Fruit fly (Drosophila melanogaster): ENCODE results near the gene Atg8b.

Gene Atg8b

DNA sequence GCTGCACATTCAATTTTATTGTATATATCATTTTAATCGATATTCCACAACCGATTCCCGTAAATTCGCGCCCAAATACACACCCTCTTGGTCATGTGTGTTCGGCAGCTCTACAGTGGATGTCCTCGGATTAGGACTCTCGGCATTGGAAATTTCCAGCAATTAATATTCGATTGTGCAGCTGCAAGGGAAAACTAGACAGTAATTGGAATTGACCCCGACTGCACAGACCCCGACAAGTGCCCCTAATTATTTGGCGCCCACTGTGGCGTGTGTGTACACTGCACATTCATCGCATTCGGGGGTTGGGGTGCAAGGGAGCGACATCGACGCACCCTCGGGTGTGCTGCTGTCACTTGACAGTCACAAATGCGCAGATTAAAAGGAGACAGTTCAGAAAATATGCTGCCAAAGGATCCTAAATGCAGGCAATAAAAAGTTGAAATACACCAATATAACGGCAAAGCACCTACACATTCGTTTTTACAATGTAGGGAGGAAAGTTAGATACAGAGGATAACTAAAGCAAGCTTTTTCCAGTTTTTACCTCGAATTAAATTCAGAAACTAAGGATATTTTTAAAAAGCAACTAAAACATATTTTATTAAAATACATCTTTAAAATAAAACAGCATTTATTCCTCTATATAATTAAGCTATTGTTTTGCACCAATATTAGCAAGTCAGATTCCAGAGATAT is 15.9 kb downstream of the Atg8b start (continued):
- no peak for TF ChIP-seq CG6808 (GFP tag; optimal IDR thresholded peaks at IDR 0.05)
- no peak for TF ChIP-seq Smox (GFP tag; optimal IDR thresholded peaks at IDR 0.05)
- TF ChIP-seq svp (GFP tag), result peak; percentile 71
- peak; percentile 20 for TF ChIP-seq topi (GFP tag; optimal IDR thresholded peaks at IDR 0.05)
- TF ChIP-seq CG31627 (GFP tag; optimal IDR thresholded peaks at IDR 0.05), result peak; percentile 52
- no peak for TF ChIP-seq CG6792 (GFP tag; optimal IDR thresholded peaks at IDR 0.05)
- peak; percentile 4 for TF ChIP-seq Ets21C (GFP tag; optimal IDR thresholded peaks at IDR 0.05)
- TF ChIP-seq dac (GFP tag; optimal IDR thresholded peaks at IDR 0.05), result no peak
- TF ChIP-seq pdm3 (GFP tag; optimal IDR thresholded peaks at IDR 0.05), result peak; percentile 34
- peak; percentile 8 for TF ChIP-seq CG32006 (GFP tag; optimal IDR thresholded peaks at IDR 0.05)
- no peak for TF ChIP-seq achi (GFP tag; optimal IDR thresholded peaks at IDR 0.05)
- no peak for TF ChIP-seq CG34406 (GFP tag; optimal IDR thresholded peaks at IDR 0.05)
- TF ChIP-seq CG11902 (GFP tag; optimal IDR thresholded peaks at IDR 0.05), result no peak
- TF ChIP-seq salr (GFP tag; optimal IDR thresholded peaks at IDR 0.05), result peak in 1 of 2 experiments; percentile 18
- TF ChIP-seq spab (GFP tag; optimal IDR thresholded peaks at IDR 0.05), result no peak
- peak; percentile 4 for TF ChIP-seq CG1621 (tag; optimal IDR thresholded peaks at IDR 0.05)
- TF ChIP-seq CG6276 (GFP tag; optimal IDR thresholded peaks at IDR 0.05), result no peak
- no peak for TF ChIP-seq CG8632 (GFP tag; optimal IDR thresholded peaks at IDR 0.05)
- no peak for TF ChIP-seq Blimp-1 (GFP tag; optimal IDR thresholded peaks at IDR 0.05)
- no peak for TF ChIP-seq vri (GFP tag; optimal IDR thresholded peaks at IDR 0.05)
- TF ChIP-seq CG8119 (GFP tag; IDR thresholded peaks at IDR 0.05), result no peak
- peak; percentile 35 for TF ChIP-seq esn (GFP tag; optimal IDR thresholded peaks at IDR 0.05)
- TF ChIP-seq ss (GFP tag; optimal IDR thresholded peaks at IDR 0.05), result no peak

DNA sequence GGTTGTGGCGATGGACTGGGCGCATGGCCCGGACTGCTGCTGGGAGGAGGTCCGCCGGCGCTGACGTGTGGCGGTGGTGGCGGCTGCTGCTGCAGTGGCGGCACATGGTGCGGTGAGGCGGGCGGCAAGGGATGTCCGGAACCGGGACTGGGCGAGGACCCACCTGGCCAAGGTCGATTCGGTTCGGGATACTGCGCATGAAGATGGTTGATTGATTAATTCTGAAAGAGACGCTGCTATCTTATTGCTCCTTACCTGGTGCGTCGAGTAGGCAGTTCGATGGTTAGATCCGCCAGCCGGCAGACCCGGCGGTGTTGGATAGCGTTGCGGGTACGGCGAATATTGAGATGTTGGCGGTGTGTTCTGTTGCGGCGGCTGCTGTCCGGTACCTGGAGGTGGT is 17.1 kb downstream of the Atg8b start:
- no peak for TF ChIP-seq ss (GFP tag; optimal IDR thresholded peaks at IDR 0.05)
- no peak for TF ChIP-seq Lpt (GFP tag; optimal IDR thresholded peaks at IDR 0.05)
- TF ChIP-seq lz (GFP tag; optimal IDR thresholded peaks at IDR 0.05), result no peak
- TF ChIP-seq CG31627 (GFP tag; optimal IDR thresholded peaks at IDR 0.05), result no peak
- no peak for TF ChIP-seq CG6792 (GFP tag; optimal IDR thresholded peaks at IDR 0.05)
- TF ChIP-seq Sox14 (GFP tag; optimal IDR thresholded peaks at IDR 0.05), result no peak
- TF ChIP-seq CG11294 (GFP tag; IDR thresholded peaks at IDR 0.05), result no peak
- TF ChIP-seq Sox15 (GFP tag; optimal IDR thresholded peaks at IDR 0.05), result no peak
- TF ChIP-seq Sox102F (GFP tag; optimal IDR thresholded peaks at IDR 0.05), result no peak
- TF ChIP-seq Hr39 (GFP tag; optimal IDR thresholded peaks at IDR 0.05), result no peak

DNA sequence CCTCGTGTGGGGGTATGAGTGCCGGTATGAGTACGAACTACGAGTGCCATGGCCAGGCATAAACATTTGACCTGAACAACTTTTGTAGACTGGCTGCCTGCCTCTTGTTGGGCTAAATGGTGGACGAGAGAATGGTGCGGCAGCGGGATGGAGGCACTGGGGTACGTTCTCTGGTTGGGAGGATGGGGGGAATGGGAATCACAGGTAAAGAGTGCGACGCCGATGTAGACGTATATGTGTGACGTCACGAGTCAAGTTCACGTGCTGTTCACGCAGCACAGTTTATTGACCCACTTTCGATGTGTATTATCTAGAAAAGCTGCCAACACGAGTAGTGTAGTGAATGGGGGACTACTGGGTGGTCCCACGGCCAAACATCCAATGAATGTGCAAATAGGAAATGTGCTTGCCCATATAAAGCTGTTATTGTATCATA is 17.9 kb downstream of the Atg8b start:
- TF ChIP-seq CG16779 (tag; optimal IDR thresholded peaks at IDR 0.05) (no peak), Hr39 (GFP tag; optimal IDR thresholded peaks at IDR 0.05) (no peak), pdm3 (GFP tag; optimal IDR thresholded peaks at IDR 0.05) (no peak), CG1621 (tag; optimal IDR thresholded peaks at IDR 0.05) (no peak), Smox (GFP tag; optimal IDR thresholded peaks at IDR 0.05) (no peak), fkh (GFP tag; optimal IDR thresholded peaks at IDR 0.05) (peak; percentile 30), CG6163 (GFP tag; IDR thresholded peaks at IDR 0.05) (peak; percentile 28; the same call in 1 of the 3 replicates), CG3032 (tag; optimal IDR thresholded peaks at IDR 0.05) (no peak)
